Worm (Caenorhabditis elegans): ENCODE measurements around the gene ttr-19.

- TF ChIP-seq nhr-12 (tag; optimal IDR thresholded peaks at IDR 0.05) (no peak), unc-62 (GFP tag; optimal IDR thresholded peaks at IDR 0.05) (no peak), nhr-25 (tag; optimal IDR thresholded peaks at IDR 0.05) (no peak), ceh-82 (tag; optimal IDR thresholded peaks at IDR 0.05) (no peak), fos-1 (tag; optimal IDR thresholded peaks at IDR 0.05) (no peak), ama-1 (optimal IDR thresholded peaks at IDR 0.05) (no peak), R02D3.7 (tag; optimal IDR thresholded peaks at IDR 0.05) (no peak), nhr-129 (tag; optimal IDR thresholded peaks at IDR 0.05) (no peak), unc-39 (tag; optimal IDR thresholded peaks at IDR 0.05) (no peak), skn-1 (tag; optimal IDR thresholded peaks at IDR 0.05) (no peak), nhr-6 (tag; optimal IDR thresholded peaks at IDR 0.05) (no peak), ztf-11 (tag; optimal IDR thresholded peaks at IDR 0.05) (no peak)
Observed at ce11 chrV:10233330-10233729, 6.1 kb upstream of the ttr-19 start, which contains the start of gene str-182.
